Worm (Caenorhabditis elegans) whole organism, late embryonic: Measurements from ENCODE around the gene erg-28.
A peak's percentile ranks its signal among the peaks of the same experiment; 100 is the strongest.

ENCODE experiments used
- C38D4.7 ChIP-seq: fragments of 200-800 bp; sonication (Bioruptor generic); optimal IDR thresholded peaks from 2 replicates; lab custom pipeline; 2018; ENCODE audit warnings: mild to moderate bottlenecking, missing genetic modification characterization, moderate library complexity, missing compliant biosample characterization
- F13H6.1 ChIP-seq: sonication (generic microtip); optimal IDR thresholded peaks from 2 replicates; lab custom pipeline; 2016; ENCODE audit warnings: missing genetic modification characterization, missing compliant biosample characterization
- K02D7.2 ChIP-seq: sonication (generic microtip); optimal IDR thresholded peaks from 2 replicates; lab custom pipeline; 2017; ENCODE audit warnings: mild to moderate bottlenecking, missing genetic modification characterization, missing compliant biosample characterization
- ama-1 ChIP-seq: fragments of 150-350 bp; optimal IDR thresholded peaks from 2 replicates; lab custom pipeline; 2014
- ceh-14 ChIP-seq: sonication (generic microtip); optimal IDR thresholded peaks from 2 replicates; lab custom pipeline; 2016; ENCODE audit warnings: missing genotype, missing genetic modification characterization, missing compliant biosample characterization
- ceh-18 ChIP-seq: sonication (generic microtip); optimal IDR thresholded peaks from 2 replicates; lab custom pipeline; 2016; ENCODE audit warnings: missing genetic modification characterization, missing compliant biosample characterization
- ceh-19 ChIP-seq: fragments of 200-800 bp; sonication (Bioruptor generic); optimal IDR thresholded peaks from 2 replicates; lab custom pipeline; 2018; ENCODE audit warnings: mild to moderate bottlenecking, missing genetic modification characterization, missing compliant biosample characterization
- ceh-2 ChIP-seq: sonication (generic microtip); optimal IDR thresholded peaks from 2 replicates; lab custom pipeline; 2016; ENCODE audit warnings: missing genotype, missing genetic modification characterization, missing compliant biosample characterization
- ceh-30 ChIP-seq: fragments of 150-350 bp; optimal IDR thresholded peaks from 2 replicates; lab custom pipeline; 2014; ENCODE audit warnings: missing biosample characterization, missing genetic modification characterization
- ceh-31 ChIP-seq: sonication (generic microtip); optimal IDR thresholded peaks from 2 replicates; lab custom pipeline; 2016; ENCODE audit warnings: missing genetic modification characterization, missing compliant biosample characterization
- ceh-45 ChIP-seq: fragments of 200-800 bp; sonication (Bioruptor generic); IDR thresholded peaks from 2 replicates; pipeline ENCODE4 v1.3.6; 2022; ENCODE audit warnings: missing genetic modification reagents, missing genetic modification characterization, missing compliant biosample characterization
- ceh-6 ChIP-seq: fragments of 200-800 bp; sonication (Bioruptor generic); optimal IDR thresholded peaks from 2 replicates; lab custom pipeline; 2018; ENCODE audit warnings: mild to moderate bottlenecking, missing genetic modification characterization, missing compliant biosample characterization
- dmd-4 ChIP-seq: sonication (generic microtip); optimal IDR thresholded peaks from 2 replicates; lab custom pipeline; 2016; ENCODE audit warnings: borderline replicate concordance, missing genetic modification characterization, missing compliant biosample characterization
- dve-1 ChIP-seq: sonication (generic microtip); optimal IDR thresholded peaks from 2 replicates; lab custom pipeline; 2017; ENCODE audit warnings: antibody characterized with exemption, mild to moderate bottlenecking, missing genetic modification characterization, missing compliant biosample characterization
- elt-2 ChIP-seq: sonication (generic microtip); optimal IDR thresholded peaks from 2 replicates; lab custom pipeline; 2016; ENCODE audit warnings: missing genetic modification reagents, missing genetic modification characterization, missing compliant biosample characterization
- ets-4 ChIP-seq: sonication (generic microtip); optimal IDR thresholded peaks from 2 replicates; lab custom pipeline; 2016; ENCODE audit warnings: missing genetic modification characterization, missing compliant biosample characterization
- eyg-1 ChIP-seq: sonication (generic microtip); optimal IDR thresholded peaks from 2 replicates; lab custom pipeline; 2016; ENCODE audit warnings: missing genotype, missing genetic modification characterization, missing compliant biosample characterization
- fax-1 ChIP-seq: sonication (generic microtip); optimal IDR thresholded peaks from 2 replicates; lab custom pipeline; 2016; ENCODE audit warnings: missing genotype, missing genetic modification characterization, missing compliant biosample characterization
- fkh-10 ChIP-seq: fragments of 150-350 bp; optimal IDR thresholded peaks from 2 replicates; lab custom pipeline; 2014; ENCODE audit warnings: missing biosample characterization, missing genetic modification reagents, missing genetic modification characterization
- fkh-6 ChIP-seq: sonication (generic microtip); optimal IDR thresholded peaks from 2 replicates; lab custom pipeline; 2016; ENCODE audit warnings: missing genetic modification characterization, missing compliant biosample characterization
- hlh-30 ChIP-seq: sonication (generic microtip); optimal IDR thresholded peaks from 2 replicates; lab custom pipeline; 2017; ENCODE audit warnings: antibody characterized with exemption, missing genetic modification characterization, missing compliant biosample characterization; ENCODE audit not compliant: insufficient read depth
- hlh-6 ChIP-seq: sonication (generic microtip); optimal IDR thresholded peaks from 2 replicates; lab custom pipeline; 2016; ENCODE audit warnings: missing genotype, missing genetic modification characterization, missing compliant biosample characterization
- hlh-8 ChIP-seq: sonication (generic microtip); optimal IDR thresholded peaks from 2 replicates; lab custom pipeline; 2016; ENCODE audit warnings: missing genotype, missing genetic modification characterization, missing compliant biosample characterization
- lim-6 ChIP-seq: sonication (generic microtip); optimal IDR thresholded peaks from 2 replicates; lab custom pipeline; 2016; ENCODE audit warnings: missing genetic modification characterization, missing compliant biosample characterization
- lin-11 ChIP-seq: fragments of 200-800 bp; sonication (Bioruptor generic); optimal IDR thresholded peaks from 2 replicates; lab custom pipeline; 2018; ENCODE audit warnings: mild to moderate bottlenecking, missing genetic modification characterization, missing compliant biosample characterization
- mec-3 ChIP-seq: sonication (generic microtip); optimal IDR thresholded peaks from 2 replicates; lab custom pipeline; 2016; ENCODE audit warnings: borderline replicate concordance, missing genetic modification characterization, missing compliant biosample characterization
- nfya-1 ChIP-seq: sonication (generic microtip); optimal IDR thresholded peaks from 2 replicates; lab custom pipeline; 2017; ENCODE audit warnings: missing genetic modification characterization, mild to moderate bottlenecking, missing compliant biosample characterization, antibody characterized with exemption, moderate library complexity
- nhr-11 ChIP-seq: fragments of 150-350 bp; optimal IDR thresholded peaks from 2 replicates; lab custom pipeline; 2014; ENCODE audit warnings: missing biosample characterization, missing genetic modification characterization
- nhr-232 ChIP-seq: sonication (generic microtip); optimal IDR thresholded peaks from 2 replicates; lab custom pipeline; 2016; ENCODE audit warnings: missing genetic modification characterization, missing compliant biosample characterization
- odd-2 ChIP-seq: sonication (generic microtip); optimal IDR thresholded peaks from 2 replicates; lab custom pipeline; 2017; ENCODE audit warnings: antibody characterized with exemption, mild to moderate bottlenecking, missing genetic modification characterization, missing compliant biosample characterization
- pag-3 ChIP-seq: sonication (generic microtip); optimal IDR thresholded peaks from 2 replicates; lab custom pipeline; 2016; ENCODE audit warnings: missing compliant biosample characterization, missing genetic modification characterization, borderline replicate concordance
- pax-1 ChIP-seq: fragments of 150-350 bp; optimal IDR thresholded peaks from 2 replicates; lab custom pipeline; 2014; ENCODE audit warnings: missing biosample characterization, missing genetic modification characterization
- pha-2 ChIP-seq: sonication (generic microtip); optimal IDR thresholded peaks from 2 replicates; lab custom pipeline; 2017; ENCODE audit warnings: mild to moderate bottlenecking, missing genetic modification characterization, missing compliant biosample characterization
- pqm-1 ChIP-seq: sonication (generic microtip); optimal IDR thresholded peaks from 2 replicates; lab custom pipeline; 2016; ENCODE audit warnings: missing genetic modification characterization, missing compliant biosample characterization
- ref-2 ChIP-seq: sonication (generic microtip); optimal IDR thresholded peaks from 2 replicates; lab custom pipeline; 2016; ENCODE audit warnings: missing genetic modification characterization, missing compliant biosample characterization
- rnt-1 ChIP-seq: sonication (generic microtip); optimal IDR thresholded peaks from 2 replicates; lab custom pipeline; 2016; ENCODE audit warnings: missing genetic modification characterization, missing compliant biosample characterization
- sdc-2 ChIP-seq: sonication (generic microtip); optimal IDR thresholded peaks from 2 replicates; lab custom pipeline; 2016; ENCODE audit warnings: missing genotype, missing genetic modification characterization, missing compliant biosample characterization
- sox-2 ChIP-seq: fragments of 200-800 bp; sonication (Bioruptor generic); IDR thresholded peaks from 2 replicates; pipeline ENCODE4 v1.3.6; 2022; ENCODE audit warnings: missing genetic modification reagents, missing genetic modification characterization, missing compliant biosample characterization
- syd-9 ChIP-seq: sonication (generic microtip); optimal IDR thresholded peaks from 2 replicates; lab custom pipeline; 2016; ENCODE audit warnings: mild to moderate bottlenecking, missing genetic modification characterization, moderate library complexity, missing compliant biosample characterization
- tbx-2 ChIP-seq: sonication (generic microtip); optimal IDR thresholded peaks from 2 replicates; lab custom pipeline; 2016; ENCODE audit warnings: missing genetic modification characterization, missing compliant biosample characterization
- tbx-7 ChIP-seq: sonication (generic microtip); optimal IDR thresholded peaks from 2 replicates; lab custom pipeline; 2016; ENCODE audit warnings: missing genotype, missing genetic modification characterization, missing compliant biosample characterization
- ttx-3 ChIP-seq: sonication (generic microtip); optimal IDR thresholded peaks from 2 replicates; lab custom pipeline; 2016; ENCODE audit warnings: missing genetic modification reagents, missing genetic modification characterization, missing compliant biosample characterization
- unc-55 ChIP-seq: sonication (generic microtip); optimal IDR thresholded peaks from 2 replicates; lab custom pipeline; 2017; ENCODE audit warnings: missing biosample characterization, missing genetic modification reagents, missing genetic modification characterization
- unc-86 ChIP-seq: sonication (generic microtip); optimal IDR thresholded peaks from 2 replicates; lab custom pipeline; 2016; ENCODE audit warnings: missing genetic modification characterization, missing compliant biosample characterization
- ztf-16 ChIP-seq: sonication (generic microtip); optimal IDR thresholded peaks from 2 replicates; lab custom pipeline; 2017; ENCODE audit warnings: missing genetic modification characterization, missing compliant biosample characterization

erg-28 gene

ce11 chrV:12636248-12636647 lies 29.0 kb downstream of the erg-28 start:
- TF ChIP-seq hlh-8 (tag; lab: Kevin White, UChicago) = peak; percentile 3
- no peak for TF ChIP-seq lim-6 (tag; lab: Kevin White, UChicago)
- TF ChIP-seq elt-2 (tag; lab: Kevin White, UChicago) = no peak
- no peak for TF ChIP-seq dmd-4 (tag; lab: Kevin White, UChicago)
- TF ChIP-seq ceh-2 (tag; lab: Kevin White, UChicago) = no peak

- TF ChIP-seq ref-2 (tag; lab: Kevin White, UChicago) (no peak), ceh-31 (tag; lab: Kevin White, UChicago) (peak; percentile 45), unc-86 (no peak), odd-2 (tag; lab: Kevin White, UChicago) (no peak), mec-3 (tag; lab: Kevin White, UChicago) (no peak), ztf-16 (tag; lab: Kevin White, UChicago) (peak; percentile 32), syd-9 (tag; lab: Kevin White, UChicago) (no peak), pax-1 (tag; lab: Kevin White, UChicago) (peak; percentile 23), tbx-2 (tag; lab: Kevin White, UChicago) (peak; percentile 65), sdc-2 (tag; lab: Kevin White, UChicago) (peak; percentile 55), ceh-45 (GFP tag; lab: Robert Waterston, UW) (no peak), ama-1 (lab: Kevin White, UChicago) (no peak), fkh-6 (no peak), hlh-8 (tag; lab: Kevin White, UChicago) (peak; percentile 55), sox-2 (GFP tag; lab: Robert Waterston, UW) (peak; percentile 65), elt-2 (tag; lab: Kevin White, UChicago) (peak; percentile 66), pqm-1 (tag; lab: Kevin White, UChicago) (no peak), K02D7.2 (tag; lab: Kevin White, UChicago) (no peak), nfya-1 (tag; lab: Kevin White, UChicago) (peak; percentile 52), ets-4 (no peak), lin-11 (tag; lab: Kevin White, UChicago) (no peak), fkh-10 (GFP tag; lab: Kevin White, UChicago) (no peak), ceh-18 (tag; lab: Kevin White, UChicago) (peak; percentile 41), unc-55 (peak; percentile 4), hlh-30 (tag; lab: Kevin White, UChicago) (peak; percentile 69), hlh-6 (tag; lab: Kevin White, UChicago) (no peak), ceh-2 (tag; lab: Kevin White, UChicago) (peak; percentile 48), ceh-14 (tag; lab: Kevin White, UChicago) (no peak), dmd-4 (tag; lab: Kevin White, UChicago) (no peak), ceh-19 (GFP tag; lab: Kevin White, UChicago) (no peak), dve-1 (tag; lab: Kevin White, UChicago) (no peak)
Observed at ce11 chrV:12637238-12637690, 30.1 kb downstream of the erg-28 start, which contains the start of gene F56H9.2. F56H9.2 (plus strand) TSS chrV:12637663.

- no peak for TF ChIP-seq ttx-3
- TF ChIP-seq elt-2 (tag; lab: Kevin White, UChicago) = peak; percentile 62
Observed at ce11 chrV:12637764-12638502, 30.7 kb downstream of the erg-28 start.

ce11 chrV:12640384-12640783 lies 33.2 kb downstream of the erg-28 start, which contains the start of gene gpa-8:
gpa-8 (minus strand) TSS chrV:12640484.
- TF ChIP-seq nhr-232 (tag; lab: Kevin White, UChicago) (no peak), ceh-45 (GFP tag; lab: Robert Waterston, UW) (no peak), pag-3 (tag; lab: Kevin White, UChicago) (no peak), ceh-18 (tag; lab: Kevin White, UChicago) (no peak), pha-2 (tag; lab: Kevin White, UChicago) (no peak), nhr-11 (no peak), eyg-1 (tag; lab: Kevin White, UChicago) (no peak), F13H6.1 (tag; lab: Kevin White, UChicago) (no peak), C38D4.7 (GFP tag; lab: Kevin White, UChicago) (no peak), hlh-6 (tag; lab: Kevin White, UChicago) (no peak), tbx-7 (tag; lab: Kevin White, UChicago) (no peak), unc-55 (no peak), ceh-6 (GFP tag; lab: Kevin White, UChicago) (no peak), fax-1 (no peak), rnt-1 (tag; lab: Kevin White, UChicago) (no peak), ceh-14 (tag; lab: Kevin White, UChicago) (no peak), nfya-1 (tag; lab: Kevin White, UChicago) (no peak), pqm-1 (tag; lab: Kevin White, UChicago) (no peak), ceh-30 (tag; lab: Kevin White, UChicago) (no peak)
